Fruit fly (Drosophila melanogaster): ENCODE results near the gene Or33b.
A peak's percentile ranks its signal among the peaks of the same experiment; 100 is the strongest.

Or33b gene

DNA sequence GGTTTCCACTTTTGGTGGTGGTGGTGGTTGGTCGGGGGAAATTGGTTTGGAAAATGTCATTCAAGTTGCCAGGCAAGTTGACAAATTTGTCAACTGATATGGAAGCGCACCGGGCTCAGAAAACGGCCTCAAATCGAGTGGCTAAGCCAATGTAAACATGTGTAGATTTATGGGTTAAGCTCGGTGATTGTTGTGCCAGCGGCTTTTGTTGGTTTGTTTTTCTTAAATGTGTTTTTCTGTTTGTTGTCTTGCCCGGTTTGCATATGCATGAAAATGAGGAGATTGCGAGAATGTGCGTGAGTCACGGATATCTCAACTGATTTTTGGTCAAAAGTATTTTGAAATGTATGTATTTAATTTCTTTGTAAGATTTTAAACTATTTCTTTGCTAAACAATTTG, 24.9 kb downstream of the Or33b start:
- no peak for TF ChIP-seq noc (tag; optimal IDR thresholded peaks at IDR 0.05)

DNA sequence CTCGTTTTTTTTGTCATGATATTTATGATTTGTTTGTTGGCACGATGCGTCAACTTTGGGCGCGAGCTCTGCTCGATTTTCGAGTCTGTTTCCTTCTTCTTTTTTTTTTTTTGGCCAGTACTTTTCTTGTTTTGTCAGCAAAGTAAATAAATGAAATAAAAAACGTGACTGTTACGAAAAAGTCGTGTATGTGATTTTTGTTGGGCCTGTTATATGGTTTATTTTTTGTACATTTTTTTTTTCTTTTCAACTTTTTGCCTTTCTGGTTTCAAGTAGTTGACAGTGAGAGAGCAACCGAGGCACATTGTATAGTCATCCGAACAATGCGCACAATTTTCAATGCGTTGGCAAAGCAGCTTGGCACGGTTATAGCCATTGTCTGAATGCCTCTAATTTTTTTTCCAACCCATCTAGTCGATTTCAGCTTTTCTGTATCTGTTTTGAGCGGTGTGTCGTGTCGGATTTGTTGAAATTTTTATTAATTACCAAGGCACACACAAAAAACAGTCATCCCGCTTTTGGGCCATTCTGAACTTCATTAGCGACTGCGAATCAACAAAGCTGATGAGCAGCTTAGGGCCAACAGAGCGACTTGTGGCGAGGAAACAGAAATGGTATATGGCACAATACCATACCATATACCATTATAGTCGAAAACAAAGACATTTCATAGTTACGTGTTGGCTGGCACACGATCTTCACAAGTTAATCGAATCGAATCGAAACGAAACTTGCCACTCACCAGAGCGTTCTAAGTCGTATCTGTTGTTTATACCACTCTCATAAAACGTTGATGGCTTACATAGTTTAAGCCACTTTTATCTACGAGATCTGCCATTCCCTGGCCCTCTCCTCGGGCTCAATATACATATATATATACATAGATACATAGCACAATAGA, 27.7 kb downstream of the Or33b start:
- TF ChIP-seq noc (tag; optimal IDR thresholded peaks at IDR 0.05), result no peak

DNA sequence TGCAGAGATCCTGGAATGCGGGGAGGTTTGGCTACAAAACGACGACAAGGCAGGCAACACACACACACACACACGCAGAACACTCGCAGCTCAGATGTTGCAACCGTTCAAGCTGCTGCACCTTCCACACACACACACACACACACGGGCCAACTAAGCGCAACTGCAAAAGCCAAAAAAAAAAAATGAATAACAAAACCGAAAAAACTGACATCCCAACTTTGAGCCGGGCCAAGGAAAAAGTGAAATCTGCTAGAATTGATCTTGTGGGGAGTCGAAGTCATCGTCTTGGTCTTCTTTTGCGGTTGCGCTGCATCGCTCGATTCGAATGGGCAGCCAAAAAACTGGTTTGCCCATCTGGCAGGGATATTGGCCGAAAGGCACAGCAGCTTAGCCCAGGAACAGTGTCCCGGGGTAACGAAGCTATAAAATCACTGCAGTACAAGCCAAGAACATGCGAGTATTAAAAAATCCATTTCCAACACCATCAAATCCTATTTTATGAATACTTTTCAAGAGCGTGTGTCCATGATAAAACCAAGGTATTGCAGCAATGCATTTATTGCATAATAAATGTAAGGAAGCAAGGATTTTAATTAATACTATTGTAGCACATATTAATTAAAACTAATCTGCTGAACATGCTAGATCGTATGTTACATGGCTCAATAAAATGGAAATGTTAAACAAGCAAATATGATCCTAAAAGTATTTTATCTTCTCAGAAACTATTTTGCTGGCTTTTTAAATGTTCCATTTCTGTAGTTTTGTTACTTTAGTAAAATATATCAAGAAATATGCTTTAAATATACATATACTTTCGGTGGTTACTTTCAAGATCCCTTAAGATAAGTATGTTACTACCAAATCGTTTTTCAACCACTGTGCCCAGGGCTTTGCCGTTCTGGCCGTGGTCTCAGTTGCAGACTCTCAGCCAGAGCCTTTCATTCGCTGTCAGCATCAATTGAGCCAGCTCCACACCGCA, 29.9 kb downstream of the Or33b start:
- no peak for TF ChIP-seq noc (tag; optimal IDR thresholded peaks at IDR 0.05)

DNA sequence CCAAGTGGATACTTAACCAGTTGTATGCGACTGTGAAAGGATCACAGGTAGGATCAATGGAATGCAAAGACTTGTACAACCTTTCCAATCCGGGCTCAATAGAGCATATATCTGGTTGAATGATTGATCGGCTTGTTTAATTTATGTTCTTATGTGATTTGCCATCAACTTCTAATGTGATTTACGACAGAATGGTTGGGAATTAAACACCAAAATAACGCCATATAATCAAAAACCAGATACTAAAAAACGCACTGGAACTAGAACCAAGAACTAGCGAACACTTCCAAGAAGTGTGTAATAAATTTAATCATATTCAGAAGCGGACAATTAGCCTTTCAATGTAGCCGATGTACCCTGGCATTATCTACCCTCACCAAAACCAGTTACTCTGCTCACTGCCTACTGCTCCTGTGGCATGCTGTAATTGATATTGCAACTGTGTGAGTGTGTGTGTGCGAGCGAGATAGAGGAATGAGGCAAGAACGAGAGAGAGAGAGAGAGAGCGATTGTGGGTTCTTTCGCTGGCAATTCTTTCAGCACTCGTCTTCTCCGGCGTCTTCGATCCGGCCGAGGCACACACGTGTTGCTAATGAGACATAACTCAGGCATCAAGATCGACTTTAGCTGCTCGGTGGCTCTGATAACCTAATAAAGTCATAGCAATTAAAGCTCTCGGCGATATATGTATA, 32.7 kb downstream of the Or33b start:
- no peak for TF ChIP-seq noc (tag; optimal IDR thresholded peaks at IDR 0.05)

DNA sequence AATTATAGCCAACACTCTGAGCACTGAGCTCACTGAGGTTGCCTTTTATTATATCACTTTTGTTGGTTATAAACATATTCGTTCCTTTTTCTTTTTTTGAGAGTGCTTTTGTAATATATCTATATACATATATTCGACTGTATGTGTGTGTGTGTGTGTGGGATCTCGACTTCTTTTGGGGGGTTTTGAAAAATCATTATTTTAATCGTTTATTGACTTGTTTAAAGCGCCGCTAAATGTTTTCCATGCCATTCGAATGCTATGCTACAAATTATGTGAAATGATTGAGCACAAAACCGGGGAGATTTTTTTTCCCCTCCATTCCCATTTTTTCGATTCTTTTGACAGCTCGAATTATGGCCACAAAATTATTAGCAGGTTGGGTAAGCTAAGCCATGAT, 33.4 kb downstream of the Or33b start:
- TF ChIP-seq noc (tag; optimal IDR thresholded peaks at IDR 0.05), result no peak

DNA sequence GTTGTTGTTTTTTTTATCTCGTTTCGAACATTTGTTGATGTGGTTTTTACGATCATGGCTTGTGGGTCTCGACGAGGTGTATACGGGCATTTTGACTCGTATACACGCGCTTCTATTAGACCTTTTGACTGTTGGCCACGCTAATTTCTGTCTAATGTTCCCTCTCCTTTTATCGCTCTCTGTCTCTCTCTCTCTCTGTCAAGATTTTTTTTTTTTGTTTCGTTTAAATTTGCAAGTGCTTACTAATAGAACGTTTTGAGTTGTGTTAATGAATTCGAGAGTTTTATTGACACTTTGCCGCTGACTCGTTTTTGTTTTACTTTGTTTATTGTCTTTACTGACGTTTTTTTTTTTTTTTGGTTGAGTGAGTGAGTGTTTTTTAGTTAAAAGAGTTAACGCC, 34.4 kb downstream of the Or33b start:
- TF ChIP-seq noc (tag; optimal IDR thresholded peaks at IDR 0.05), result no peak

DNA sequence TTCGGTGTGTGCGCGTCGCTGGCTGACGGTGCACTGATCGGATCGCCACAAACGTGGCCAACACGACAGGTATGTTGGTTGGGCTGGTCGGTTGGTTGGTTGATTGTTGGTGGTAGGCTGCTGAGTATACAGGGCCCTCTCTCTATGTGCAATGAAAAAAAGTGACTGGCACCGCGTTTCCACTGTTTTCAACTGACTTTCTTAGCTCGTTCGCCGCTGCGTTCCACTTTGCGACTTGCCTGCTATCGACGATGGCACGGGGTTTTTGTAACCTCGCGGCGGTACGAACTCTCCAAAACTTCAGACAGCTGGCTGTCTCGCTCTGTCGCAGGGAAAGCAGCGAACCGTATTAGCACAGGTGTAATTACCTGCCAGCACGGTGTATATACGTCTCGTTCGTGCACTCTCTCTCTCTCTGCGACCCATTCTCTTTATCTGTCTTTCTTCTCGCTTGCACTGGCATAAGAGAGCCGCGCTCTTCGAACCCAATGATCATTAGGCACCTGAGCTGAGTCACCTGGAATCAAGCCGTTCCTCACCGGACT, 34.9 kb downstream of the Or33b start:
- TF ChIP-seq noc (tag; optimal IDR thresholded peaks at IDR 0.05), result peak; percentile 63

DNA sequence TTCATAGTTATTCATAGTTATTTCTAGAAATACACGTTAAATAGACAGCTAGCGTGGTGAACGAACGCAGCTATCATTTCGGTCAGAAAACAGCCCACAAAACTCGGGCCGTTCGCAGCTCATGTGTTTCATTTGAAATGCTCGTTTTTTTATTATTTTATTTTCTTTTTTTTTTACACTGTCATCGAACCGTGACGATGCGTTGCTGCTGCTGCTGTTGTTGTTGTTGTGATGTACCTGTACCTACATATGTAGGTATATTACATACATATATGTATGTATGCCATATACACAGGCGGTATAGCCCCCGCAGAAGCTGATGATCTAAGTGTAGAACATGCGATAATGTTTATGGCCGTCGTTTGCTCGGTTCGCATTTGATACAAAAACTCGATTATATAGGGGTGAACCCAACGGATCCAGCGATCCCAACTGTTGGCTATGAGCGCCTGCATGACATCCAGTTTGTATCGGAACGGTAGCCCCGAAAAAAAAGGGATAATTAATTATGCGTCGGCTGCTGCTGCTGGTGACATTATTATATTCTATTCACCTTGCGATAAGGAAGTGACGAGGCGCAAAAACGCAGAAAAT, 37.3 kb downstream of the Or33b start:
- no peak for TF ChIP-seq noc (tag; optimal IDR thresholded peaks at IDR 0.05)

DNA sequence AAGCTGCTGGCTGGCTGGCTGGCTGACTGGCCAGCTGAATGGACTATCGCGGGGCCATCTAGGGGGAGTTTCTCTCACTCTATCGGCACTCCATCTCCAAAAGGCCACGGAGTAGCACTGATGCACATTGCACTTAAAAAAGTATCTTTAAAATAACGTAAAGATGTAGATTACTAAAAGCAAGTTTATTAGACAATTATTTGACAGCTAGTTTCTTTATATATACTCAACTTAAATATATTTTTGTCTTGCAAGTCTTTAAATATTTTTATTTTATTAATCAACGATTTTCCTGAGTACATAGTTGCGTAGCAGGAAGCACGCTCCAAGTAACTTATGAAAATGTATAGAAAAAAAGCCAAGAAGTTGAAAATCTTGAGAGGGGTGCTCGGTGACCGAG, 41.0 kb downstream of the Or33b start:
- no peak for TF ChIP-seq noc (tag; optimal IDR thresholded peaks at IDR 0.05)

DNA sequence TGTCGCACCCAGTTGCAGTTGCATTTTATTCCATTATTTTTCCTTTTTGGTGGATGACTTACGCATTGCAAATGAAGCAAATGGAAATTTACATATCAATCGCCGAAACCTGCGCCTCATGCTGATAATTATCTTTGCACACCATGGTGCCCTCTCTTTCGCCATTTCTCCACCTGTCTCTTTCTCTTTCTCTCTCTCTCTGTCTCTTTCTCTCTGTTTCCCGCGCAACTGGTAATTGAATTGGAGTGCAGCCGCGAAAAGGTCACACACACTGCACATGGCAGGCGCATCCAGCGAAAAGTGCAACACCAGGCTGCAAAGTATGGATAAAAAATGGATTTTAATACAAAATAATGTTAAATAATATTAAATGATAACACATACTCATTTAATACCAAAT, 41.7 kb downstream of the Or33b start:
- no peak for TF ChIP-seq noc (tag; optimal IDR thresholded peaks at IDR 0.05)

DNA sequence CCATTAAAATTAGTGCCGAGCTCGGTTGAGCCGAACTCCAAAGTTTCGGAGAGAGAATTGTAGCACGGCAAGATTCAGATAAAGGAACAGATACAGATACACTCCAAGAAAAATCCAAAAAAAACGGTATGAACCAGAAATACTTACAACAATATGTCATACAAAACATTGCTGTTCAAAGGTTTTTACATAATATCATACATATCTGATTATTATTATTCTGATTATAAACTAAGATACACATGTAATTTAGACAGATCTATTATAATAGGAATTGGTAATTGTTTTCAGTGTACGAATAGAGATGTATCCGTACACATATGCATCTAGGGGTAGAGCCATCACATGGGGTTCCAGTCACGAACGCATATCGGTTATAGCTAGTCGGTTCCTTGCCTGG, 44.1 kb downstream of the Or33b start:
- TF ChIP-seq noc (tag; optimal IDR thresholded peaks at IDR 0.05), result no peak

DNA sequence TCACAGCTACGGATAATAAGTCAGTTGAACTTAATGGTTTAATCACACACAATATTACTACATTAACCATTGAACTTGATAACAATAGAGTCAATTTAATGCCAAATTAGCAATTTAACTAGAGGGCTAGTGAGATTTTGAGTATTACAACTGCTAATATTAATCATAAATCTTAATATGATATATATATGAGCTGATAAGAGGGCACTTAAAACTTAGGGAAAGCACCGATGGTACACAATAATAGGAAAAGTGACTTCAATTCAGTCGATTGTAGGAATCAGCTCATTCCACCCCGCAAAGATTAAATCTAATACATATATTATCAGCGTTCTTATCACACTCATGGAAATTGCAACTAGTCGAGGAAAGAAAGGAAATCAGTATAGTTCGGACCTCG, 45.2 kb downstream of the Or33b start, which contains the start of gene CG16965:
Gene CG16965 (plus strand): TSS at position 382 of the 400 bp plus-strand sequence.
- TF ChIP-seq noc (tag; optimal IDR thresholded peaks at IDR 0.05), result no peak

All from whole organism, larva.